Worm (Caenorhabditis elegans): ENCODE measurements around the gene srw-24.

DNA sequence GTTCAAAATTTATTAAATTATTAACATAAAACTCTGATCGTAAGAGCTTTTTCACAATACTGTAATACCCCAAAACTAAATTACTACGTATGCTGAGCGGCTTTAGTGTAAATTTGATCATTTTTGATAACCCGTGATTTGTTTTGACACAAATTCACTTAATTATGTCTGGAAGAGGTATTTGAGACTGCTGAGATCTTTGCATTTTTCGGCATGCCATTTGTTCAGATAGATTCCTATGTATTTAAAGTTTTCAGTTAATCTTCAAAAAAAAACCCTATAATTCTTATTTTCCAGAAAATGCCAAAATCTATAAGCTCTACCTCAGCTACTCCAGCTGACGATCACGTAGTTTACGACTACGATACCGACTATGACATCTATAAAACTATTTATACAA is 6.5 kb downstream of the srw-24 start, which contains the start of gene srw-15:
- TF ChIP-seq T22C8.4 (GFP tag; IDR thresholded peaks at IDR 0.05), result no peak
- TF ChIP-seq ref-1 (GFP tag; conservative IDR thresholded peaks at IDR 0.05), result no peak
- no peak for TF ChIP-seq tab-1 (GFP tag; IDR thresholded peaks at IDR 0.05)
- TF ChIP-seq cog-1 (tag; optimal IDR thresholded peaks at IDR 0.05), result no peak

Data from whole organism, midembryonic.